Worm (Caenorhabditis elegans) whole organism, young adult: ENCODE results near the gene spi-1.

ENCODE experiments used
- B0336.3 ChIP-seq: fragments of 200-800 bp; sonication (Bioruptor generic); IDR thresholded peaks from 2 replicates; pipeline ENCODE4 v1.3.6; 2022; ENCODE audit warnings: missing genetic modification characterization, missing compliant biosample characterization
- D2030.7 ChIP-seq: fragments of 200-800 bp; sonication (Bioruptor generic); IDR thresholded peaks from 2 replicates; pipeline ENCODE4 v1.3.6; 2022; ENCODE audit warnings: missing genetic modification reagents, missing genetic modification characterization, missing compliant biosample characterization
- F10E7.11 ChIP-seq: sonication (generic microtip); optimal IDR thresholded peaks from 2 replicates; lab custom pipeline; 2017; ENCODE audit warnings: mild to moderate bottlenecking, missing genetic modification characterization, moderate library complexity, missing compliant biosample characterization
- F33H1.4 ChIP-seq: fragments of 200-800 bp; sonication (Bioruptor generic); IDR thresholded peaks from 2 replicates; pipeline ENCODE4 v1.3.6; 2022; ENCODE audit warnings: missing genetic modification reagents, missing genetic modification characterization, missing compliant biosample characterization
- F37B4.10 ChIP-seq: fragments of 200-800 bp; sonication (Bioruptor generic); IDR thresholded peaks from 2 replicates; pipeline ENCODE4 v1.3.6; 2022; ENCODE audit warnings: missing genetic modification characterization, missing compliant biosample characterization
- F39B2.1 ChIP-seq: fragments of 200-800 bp; sonication (Bioruptor generic); IDR thresholded peaks from 2 replicates; pipeline ENCODE4 v1.3.6; 2022; ENCODE audit warnings: missing genetic modification reagents, missing genetic modification characterization, missing compliant biosample characterization
- F49E8.2 ChIP-seq: sonication (generic microtip); optimal IDR thresholded peaks from 3 replicates; lab custom pipeline; 2017; ENCODE audit warnings: missing genetic modification characterization, mild to moderate bottlenecking, missing compliant biosample characterization, antibody characterized with exemption, moderate library complexity; ENCODE audit not compliant: insufficient read depth
- F55B11.4 ChIP-seq: sonication (generic microtip); optimal IDR thresholded peaks from 2 replicates; lab custom pipeline; 2016; ENCODE audit warnings: missing compliant biosample characterization, missing genetic modification characterization, borderline replicate concordance; ENCODE audit not compliant: insufficient read depth
- K12H6.12 ChIP-seq: fragments of 200-800 bp; sonication (Bioruptor generic); optimal IDR thresholded peaks from 2 replicates; lab custom pipeline; 2018; ENCODE audit warnings: mild to moderate bottlenecking, missing genetic modification characterization, missing compliant biosample characterization
- Y53F4B.3 ChIP-seq: fragments of 200-800 bp; sonication (Bioruptor generic); IDR thresholded peaks from 2 replicates; pipeline ENCODE4 v1.3.6; 2022; ENCODE audit warnings: missing genetic modification reagents, missing genetic modification characterization, missing compliant biosample characterization
- Y53G8AR.9 ChIP-seq: fragments of 200-800 bp; sonication (Bioruptor generic); conservative IDR thresholded peaks from 2 replicates; pipeline ENCODE4 v1.3.6; 2022; ENCODE audit warnings: missing genetic modification reagents, missing genetic modification characterization, missing compliant biosample characterization
- Y67H2A.10 ChIP-seq: fragments of 200-800 bp; sonication (Bioruptor generic); conservative IDR thresholded peaks from 2 replicates; pipeline ENCODE4 v1.3.6; 2022; ENCODE audit warnings: missing genetic modification reagents, missing genetic modification characterization, missing compliant biosample characterization
- akir-1 ChIP-seq: fragments of 200-800 bp; sonication (Bioruptor generic); optimal IDR thresholded peaks from 2 replicates; lab custom pipeline; 2018; ENCODE audit warnings: mild to moderate bottlenecking, missing genetic modification characterization, moderate library complexity, missing compliant biosample characterization
- aptf-3 ChIP-seq: fragments of 200-800 bp; sonication (Bioruptor generic); IDR thresholded peaks from 2 replicates; pipeline ENCODE4 v1.3.6; 2022; ENCODE audit warnings: missing genetic modification characterization, missing compliant biosample characterization
- attf-6 ChIP-seq: fragments of 200-800 bp; sonication (Bioruptor generic); IDR thresholded peaks from 2 replicates; pipeline ENCODE4 v1.3.6; 2022; ENCODE audit warnings: missing genetic modification reagents, missing genetic modification characterization, missing compliant biosample characterization
- bed-1 ChIP-seq: fragments of 200-800 bp; sonication (Bioruptor generic); IDR thresholded peaks from 2 replicates; pipeline ENCODE4 v1.3.6; 2022; ENCODE audit warnings: missing genetic modification reagents, missing genetic modification characterization, missing compliant biosample characterization
- ceh-100 ChIP-seq: fragments of 200-800 bp; sonication (Bioruptor generic); IDR thresholded peaks from 2 replicates; pipeline ENCODE4 v1.3.6; 2022; ENCODE audit warnings: missing genetic modification reagents, missing genetic modification characterization, missing compliant biosample characterization
- ceh-27 ChIP-seq: fragments of 200-800 bp; sonication (Bioruptor generic); optimal IDR thresholded peaks from 2 replicates; lab custom pipeline; 2018; ENCODE audit warnings: mild to moderate bottlenecking, missing genetic modification characterization, moderate library complexity, missing compliant biosample characterization
- ceh-91 ChIP-seq: fragments of 200-800 bp; sonication (Bioruptor generic); IDR thresholded peaks from 2 replicates; pipeline ENCODE4 v1.3.6; 2022; ENCODE audit warnings: missing genetic modification reagents, missing genetic modification characterization, missing compliant biosample characterization
- chd-7 ChIP-seq: sonication (generic microtip); optimal IDR thresholded peaks from 2 replicates; lab custom pipeline; 2016; ENCODE audit warnings: mild to moderate bottlenecking, missing genetic modification characterization, moderate library complexity, missing compliant biosample characterization
- dox-1 ChIP-seq: fragments of 200-800 bp; sonication (Bioruptor generic); IDR thresholded peaks from 2 replicates; pipeline ENCODE4 v1.3.6; 2022; ENCODE audit warnings: missing genetic modification reagents, missing genetic modification characterization, missing compliant biosample characterization
- dpff-1 ChIP-seq: sonication (generic microtip); optimal IDR thresholded peaks from 2 replicates; lab custom pipeline; 2017; ENCODE audit warnings: mild to moderate bottlenecking, missing genetic modification characterization, missing compliant biosample characterization
- ekl-4 ChIP-seq: fragments of 200-800 bp; sonication (Bioruptor generic); IDR thresholded peaks from 2 replicates; pipeline ENCODE4 v1.3.6; 2022; ENCODE audit warnings: missing genetic modification reagents, missing genetic modification characterization, missing compliant biosample characterization
- let-526 ChIP-seq: fragments of 200-800 bp; sonication (Bioruptor generic); IDR thresholded peaks from 2 replicates; pipeline ENCODE4 v1.3.6; 2022; ENCODE audit warnings: missing genetic modification reagents, missing genetic modification characterization, missing compliant biosample characterization
- lin-40 ChIP-seq: sonication (generic microtip); optimal IDR thresholded peaks from 2 replicates; lab custom pipeline; 2016; ENCODE audit warnings: missing genetic modification characterization, mild to moderate bottlenecking, missing compliant biosample characterization, missing genotype, missing genetic modification reagents
- lir-1 ChIP-seq: fragments of 200-800 bp; sonication (Bioruptor generic); conservative IDR thresholded peaks from 2 replicates; pipeline ENCODE4 v1.3.6; 2022; ENCODE audit warnings: missing genetic modification reagents, missing genetic modification characterization, missing compliant biosample characterization
- madf-10 ChIP-seq: sonication (generic microtip); optimal IDR thresholded peaks from 2 replicates; lab custom pipeline; 2016; ENCODE audit warnings: mild to moderate bottlenecking, missing genetic modification characterization, missing compliant biosample characterization
- madf-6 ChIP-seq: fragments of 200-800 bp; sonication (Bioruptor generic); IDR thresholded peaks from 2 replicates; pipeline ENCODE4 v1.3.6; 2022; ENCODE audit warnings: missing genetic modification reagents, missing genetic modification characterization, missing compliant biosample characterization
- nhr-179 ChIP-seq: sonication (generic microtip); optimal IDR thresholded peaks from 2 replicates; lab custom pipeline; 2016; ENCODE audit warnings: mild to moderate bottlenecking, missing genetic modification characterization, missing compliant biosample characterization
- rec-8 ChIP-seq, 2 experiments: sonication (generic microtip); optimal IDR thresholded peaks; 2 replicates each; lab custom pipeline; 2016; ENCODE audit warnings: mild to moderate bottlenecking in 2 of 2, missing genetic modification characterization in 2 of 2, missing genetic modification reagents in 2 of 2, missing genotype in 2 of 2, missing biosample characterization in 1 of 2, missing compliant biosample characterization in 1 of 2, moderate library complexity in 1 of 2
- tbx-9 ChIP-seq: sonication (generic microtip); optimal IDR thresholded peaks from 2 replicates; lab custom pipeline; 2016; ENCODE audit warnings: borderline replicate concordance, missing genetic modification characterization, inconsistent platforms, missing compliant biosample characterization
- xnd-1 ChIP-seq: sonication (generic microtip); optimal IDR thresholded peaks from 2 replicates; lab custom pipeline; 2016; ENCODE audit warnings: missing genotype, missing genetic modification reagents, missing genetic modification characterization, missing compliant biosample characterization
- zim-3 ChIP-seq: sonication (generic microtip); optimal IDR thresholded peaks from 2 replicates; lab custom pipeline; 2017; ENCODE audit warnings: mild to moderate bottlenecking, missing genetic modification characterization, moderate library complexity, missing compliant biosample characterization

spi-1 gene

ce11 chrII:7459205-7459604 lies 36.8 kb upstream of the spi-1 start, which contains the start of gene D1022.2:
Gene D1022.2, plus strand, starts transcription at chrII:7459505.
- TF ChIP-seq dox-1 (GFP tag; lab: Robert Waterston, UW): no peak
- no peak for TF ChIP-seq ceh-27 (GFP tag; lab: Kevin White, UChicago)
- no peak for TF ChIP-seq let-526 (GFP tag; lab: Robert Waterston, UW)
- TF ChIP-seq lir-1 (GFP tag; lab: Robert Waterston, UW): no peak
- TF ChIP-seq K12H6.12 (tag; lab: Kevin White, UChicago): no peak
- TF ChIP-seq F49E8.2 (tag; lab: Kevin White, UChicago): no peak
- no peak for TF ChIP-seq Y53F4B.3 (GFP tag; lab: Robert Waterston, UW)
- no peak for TF ChIP-seq F39B2.1
- TF ChIP-seq akir-1 (GFP tag; lab: Kevin White, UChicago): no peak
- no peak for TF ChIP-seq attf-6
- no peak for TF ChIP-seq madf-10 (tag; lab: Kevin White, UChicago)
- TF ChIP-seq bed-1 (GFP tag; lab: Robert Waterston, UW): no peak

DNA sequence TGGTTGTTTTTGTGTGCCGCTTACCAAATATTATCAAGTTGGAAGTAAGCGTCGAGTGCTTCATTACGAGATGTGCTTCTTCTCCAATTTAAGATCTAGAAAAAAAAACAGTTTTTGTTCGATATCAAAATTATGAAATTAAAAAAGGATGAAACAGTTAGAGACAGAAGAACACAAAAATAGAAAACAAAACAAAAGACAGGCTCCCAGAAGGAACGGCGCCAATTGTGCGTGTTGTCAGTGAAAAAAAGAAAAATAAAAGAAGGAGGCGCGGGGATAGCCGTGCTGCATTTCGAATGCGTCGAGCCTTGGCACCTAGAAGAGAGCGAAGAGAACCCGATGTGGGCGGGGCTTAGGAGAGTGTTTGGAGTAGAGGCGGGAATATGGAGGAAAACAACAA lies 30.5 kb upstream of the spi-1 start, which contains the start of gene sro-1:
Gene sro-1 (minus strand): TSS at position 101 of the 400 bp plus-strand sequence.
- TF ChIP-seq aptf-3 (GFP tag; lab: Robert Waterston, UW) (no peak), zim-3 (tag; lab: Kevin White, UChicago) (no peak), B0336.3 (no peak), F55B11.4 (no peak), F10E7.11 (tag; lab: Kevin White, UChicago) (no peak), chd-7 (tag; lab: Kevin White, UChicago) (no peak), Y67H2A.10 (no peak), lin-40 (tag; lab: Kevin White, UChicago) (no peak)
- TF ChIP-seq, all 124 proteins: peak for 0

DNA sequence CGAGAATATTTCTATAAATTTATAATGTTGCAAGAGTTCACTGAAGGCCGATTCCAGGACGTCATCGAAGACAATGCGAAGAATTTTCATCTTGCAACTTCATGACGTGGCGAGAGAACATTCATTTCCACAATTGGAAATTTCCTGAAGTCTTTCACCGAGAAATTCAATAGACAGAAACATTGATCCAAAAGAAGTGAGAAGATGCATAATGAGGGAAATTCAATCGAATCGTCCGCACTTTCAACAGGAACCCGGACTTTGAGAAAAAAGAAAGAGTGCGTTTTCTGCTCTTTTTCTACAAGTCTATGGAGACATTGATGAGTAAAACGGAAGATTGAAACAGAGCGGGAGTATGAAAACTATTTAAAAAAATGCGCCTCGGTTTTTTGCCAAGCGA lies 26.7 kb upstream of the spi-1 start:
- no peak for TF ChIP-seq ceh-27 (GFP tag; lab: Kevin White, UChicago)
- TF ChIP-seq F33H1.4: no peak
- TF ChIP-seq D2030.7 (GFP tag; lab: Robert Waterston, UW): no peak
- TF ChIP-seq ceh-91 (GFP tag; lab: Robert Waterston, UW): no peak
- no peak for TF ChIP-seq Y53F4B.3 (GFP tag; lab: Robert Waterston, UW)
- TF ChIP-seq nhr-179 (tag; lab: Kevin White, UChicago): no peak
- TF ChIP-seq xnd-1 (tag; lab: Kevin White, UChicago): no peak
- TF ChIP-seq dpff-1 (tag; lab: Kevin White, UChicago): no peak
- no peak for TF ChIP-seq aptf-3 (GFP tag; lab: Robert Waterston, UW)
- TF ChIP-seq Y53G8AR.9 (GFP tag; lab: Robert Waterston, UW): no peak
- TF ChIP-seq rec-8 (tag; optimal IDR thresholded peaks at IDR 0.05; lab: Kevin White, UChicago): no peak
- no peak for TF ChIP-seq F37B4.10 (GFP tag; lab: Robert Waterston, UW)
- TF ChIP-seq madf-6: no peak
- no peak for TF ChIP-seq madf-10 (tag; lab: Kevin White, UChicago)
- no peak for TF ChIP-seq ekl-4 (GFP tag; lab: Robert Waterston, UW)
- no peak for TF ChIP-seq ceh-100
- no peak for TF ChIP-seq tbx-9 (tag; lab: Kevin White, UChicago)
